Fruit fly (Drosophila melanogaster) whole organism, prepupa: ENCODE measurements around the gene OdsH.

Source experiments
- CG10631 ChIP-seq: fragments of 200-800 bp; sonication (Bioruptor generic); optimal IDR thresholded peaks from 2 replicates; lab custom pipeline; 2016; ENCODE audit warnings: missing biosample characterization, missing genetic modification characterization
- CG10669 ChIP-seq: fragments of 200-800 bp; sonication (Bioruptor generic); optimal IDR thresholded peaks from 3 replicates; lab custom pipeline; 2018; ENCODE audit warnings: missing biosample characterization, mild to moderate bottlenecking, missing genetic modification characterization, moderate library complexity
- CG11294 ChIP-seq: fragments of 200-800 bp; sonication (Bioruptor generic); IDR thresholded peaks from 2 replicates; pipeline ENCODE4 v1.3.6; 2022; ENCODE audit warnings: missing biosample characterization, missing genetic modification characterization
- CG15336 ChIP-seq: fragments of 200-800 bp; sonication (Bioruptor generic); IDR thresholded peaks from 2 replicates; pipeline ENCODE4 v1.3.6; 2022; ENCODE audit warnings: missing biosample characterization, missing genetic modification characterization
- CG16779 ChIP-seq: fragments of 200-800 bp; sonication (Bioruptor generic); optimal IDR thresholded peaks from 3 replicates; lab custom pipeline; 2017; ENCODE audit warnings: missing biosample characterization, mild to moderate bottlenecking, missing genetic modification characterization
- CG3032 ChIP-seq: fragments of 200-800 bp; optimal IDR thresholded peaks from 2 replicates; lab custom pipeline; 2019; ENCODE audit warnings: missing biosample characterization, mild to moderate bottlenecking, missing genetic modification characterization, moderate library complexity
- CG31627 ChIP-seq: fragments of 200-800 bp; sonication (Bioruptor generic); optimal IDR thresholded peaks from 3 replicates; lab custom pipeline; 2016; ENCODE audit warnings: missing biosample characterization, missing genetic modification characterization
- CG32006 ChIP-seq: fragments of 200-800 bp; sonication (Bioruptor generic); optimal IDR thresholded peaks from 3 replicates; lab custom pipeline; 2017; ENCODE audit warnings: missing biosample characterization, mild to moderate bottlenecking, missing genetic modification characterization
- CG4318 ChIP-seq: fragments of 200-800 bp; sonication (Bioruptor generic); optimal IDR thresholded peaks from 3 replicates; lab custom pipeline; 2017; ENCODE audit warnings: missing biosample characterization, mild to moderate bottlenecking, missing genetic modification characterization
- CG6276 ChIP-seq: fragments of 200-800 bp; sonication (Bioruptor generic); optimal IDR thresholded peaks from 2 replicates; lab custom pipeline; 2017; ENCODE audit warnings: missing biosample characterization, mild to moderate bottlenecking, missing genetic modification characterization
- CG6792 ChIP-seq: fragments of 200-800 bp; sonication (Bioruptor generic); optimal IDR thresholded peaks from 3 replicates; lab custom pipeline; 2016; ENCODE audit warnings: missing biosample characterization, missing genetic modification characterization
- CG6854 ChIP-seq: fragments of 200-800 bp; sonication (Bioruptor generic); optimal IDR thresholded peaks from 2 replicates; lab custom pipeline; 2017; ENCODE audit warnings: missing biosample characterization, mild to moderate bottlenecking, missing genetic modification characterization
- CG7368 ChIP-seq: fragments of 200-800 bp; sonication (Bioruptor generic); optimal IDR thresholded peaks from 3 replicates; lab custom pipeline; 2016; ENCODE audit warnings: missing biosample characterization, missing genetic modification characterization
- CG8119 ChIP-seq: fragments of 200-800 bp; sonication (Bioruptor generic); IDR thresholded peaks from 3 replicates; pipeline ENCODE4 v1.3.6; 2022; ENCODE audit warnings: missing biosample characterization, missing genetic modification characterization
- CG8319 ChIP-seq: fragments of 200-800 bp; sonication (Bioruptor generic); optimal IDR thresholded peaks from 3 replicates; lab custom pipeline; 2016; ENCODE audit warnings: missing biosample characterization, missing genetic modification characterization
- CG8632 ChIP-seq: fragments of 200-800 bp; sonication (Bioruptor generic); optimal IDR thresholded peaks from 3 replicates; lab custom pipeline; 2016; ENCODE audit warnings: missing biosample characterization, missing genetic modification characterization
- CG9139 ChIP-seq: fragments of 200-800 bp; sonication (Bioruptor generic); optimal IDR thresholded peaks from 3 replicates; lab custom pipeline; 2017; ENCODE audit warnings: missing biosample characterization, mild to moderate bottlenecking, missing genetic modification characterization
- Eip78C ChIP-seq: fragments of 200-800 bp; sonication (Bioruptor generic); peaks from one replicate; lab custom pipeline; 2016; ENCODE audit warnings: missing biosample characterization, missing genetic modification characterization
- Gug ChIP-seq: fragments of 200-800 bp; sonication (Bioruptor generic); IDR thresholded peaks from 2 replicates; pipeline ENCODE4 v1.3.6; 2022; ENCODE audit warnings: missing biosample characterization, missing genetic modification characterization
- Hr39 ChIP-seq: fragments of 200-800 bp; sonication (Bioruptor generic); optimal IDR thresholded peaks from 2 replicates; lab custom pipeline; 2016; ENCODE audit warnings: missing biosample characterization, missing genetic modification characterization
- Hr4 ChIP-seq: fragments of 200-800 bp; sonication (Bioruptor generic); optimal IDR thresholded peaks from 3 replicates; lab custom pipeline; 2016; ENCODE audit warnings: missing biosample characterization, missing genetic modification characterization
- Lpt ChIP-seq: fragments of 200-800 bp; sonication (Bioruptor generic); optimal IDR thresholded peaks from 3 replicates; lab custom pipeline; 2016; ENCODE audit warnings: missing biosample characterization, missing genetic modification characterization
- Met ChIP-seq: fragments of 200-800 bp; sonication (Bioruptor generic); optimal IDR thresholded peaks from 3 replicates; lab custom pipeline; 2016; ENCODE audit warnings: missing biosample characterization, missing genetic modification characterization
- OdsH ChIP-seq: fragments of 200-800 bp; sonication (Bioruptor generic); optimal IDR thresholded peaks from 3 replicates; lab custom pipeline; 2016; ENCODE audit warnings: missing biosample characterization, missing genetic modification characterization
- Smox ChIP-seq: fragments of 200-800 bp; sonication (Bioruptor generic); optimal IDR thresholded peaks from 3 replicates; lab custom pipeline; 2016; ENCODE audit warnings: missing biosample characterization, missing genetic modification characterization
- Sox102F ChIP-seq: fragments of 200-800 bp; sonication (Bioruptor generic); optimal IDR thresholded peaks from 2 replicates; lab custom pipeline; 2016; ENCODE audit warnings: missing biosample characterization, mild to moderate bottlenecking, missing genetic modification characterization
- Sox14 ChIP-seq: fragments of 200-800 bp; sonication (Bioruptor generic); optimal IDR thresholded peaks from 3 replicates; lab custom pipeline; 2016; ENCODE audit warnings: missing biosample characterization, missing genetic modification characterization
- achi ChIP-seq: fragments of 200-800 bp; sonication (Bioruptor generic); optimal IDR thresholded peaks from 3 replicates; lab custom pipeline; 2016; ENCODE audit warnings: missing biosample characterization, missing genetic modification characterization
- cyc ChIP-seq: fragments of 200-800 bp; sonication (Bioruptor generic); optimal IDR thresholded peaks from 3 replicates; lab custom pipeline; 2016; ENCODE audit warnings: missing biosample characterization, missing genetic modification characterization
- dac ChIP-seq: fragments of 200-800 bp; sonication (Bioruptor generic); optimal IDR thresholded peaks from 2 replicates; lab custom pipeline; 2017; ENCODE audit warnings: missing biosample characterization, mild to moderate bottlenecking, missing genetic modification characterization
- dsx ChIP-seq: fragments of 200-800 bp; optimal IDR thresholded peaks from 3 replicates; lab custom pipeline; 2019; ENCODE audit warnings: missing biosample characterization, mild to moderate bottlenecking, missing genetic modification characterization, moderate library complexity; ENCODE audit not compliant: poor library complexity, severe bottlenecking
- eg ChIP-seq: fragments of 200-800 bp; sonication (Bioruptor generic); IDR thresholded peaks from 3 replicates; pipeline ENCODE4 v1.3.6; 2022; ENCODE audit warnings: missing biosample characterization, missing genetic modification characterization
- esn ChIP-seq: fragments of 200-800 bp; sonication (Bioruptor generic); optimal IDR thresholded peaks from 2 replicates; lab custom pipeline; 2016; ENCODE audit warnings: missing biosample characterization, mild to moderate bottlenecking, missing genetic modification characterization, moderate library complexity
- fd59A ChIP-seq: fragments of 200-800 bp; sonication (Bioruptor generic); optimal IDR thresholded peaks from 2 replicates; lab custom pipeline; 2017; ENCODE audit warnings: missing biosample characterization, mild to moderate bottlenecking, missing genetic modification characterization, missing genetic modification reagents
- fd85E ChIP-seq: fragments of 200-800 bp; sonication (Bioruptor generic); optimal IDR thresholded peaks from 3 replicates; lab custom pipeline; 2016; ENCODE audit warnings: missing biosample characterization, missing genetic modification characterization
- fkh ChIP-seq: fragments of 200-800 bp; sonication (Bioruptor generic); optimal IDR thresholded peaks from 3 replicates; lab custom pipeline; 2017; ENCODE audit warnings: missing biosample characterization, mild to moderate bottlenecking, missing genetic modification characterization, moderate library complexity
- lz ChIP-seq: fragments of 200-800 bp; sonication (Bioruptor generic); optimal IDR thresholded peaks from 3 replicates; lab custom pipeline; 2016; ENCODE audit warnings: missing biosample characterization, missing genetic modification characterization
- net ChIP-seq: fragments of 200-800 bp; sonication (Bioruptor generic); optimal IDR thresholded peaks from 3 replicates; lab custom pipeline; 2016; ENCODE audit warnings: missing biosample characterization, missing genetic modification characterization
- pdm3 ChIP-seq: fragments of 200-800 bp; sonication (Bioruptor generic); optimal IDR thresholded peaks from 3 replicates; lab custom pipeline; 2016; ENCODE audit warnings: missing biosample characterization, missing genetic modification characterization
- spab ChIP-seq: fragments of 200-800 bp; sonication (Bioruptor generic); optimal IDR thresholded peaks from 2 replicates; lab custom pipeline; 2017; ENCODE audit warnings: missing biosample characterization, mild to moderate bottlenecking, missing genetic modification characterization, missing genetic modification reagents
- ss ChIP-seq, 2 experiments: fragments of 200-800 bp; sonication (Bioruptor generic); optimal IDR thresholded peaks; 2 replicates in 1 of 2; 3 replicates in 1 of 2; lab custom pipeline; 2017 to 2018; ENCODE audit warnings: mild to moderate bottlenecking in 2 of 2, missing biosample characterization in 2 of 2, missing genetic modification characterization in 2 of 2, moderate library complexity in 1 of 2
- svp ChIP-seq: fragments of 200-800 bp; sonication (Bioruptor generic); peaks from one replicate; lab custom pipeline; 2016; ENCODE audit warnings: missing biosample characterization, missing genetic modification characterization
- topi ChIP-seq: fragments of 200-800 bp; sonication (Bioruptor generic); optimal IDR thresholded peaks from 3 replicates; lab custom pipeline; 2016; ENCODE audit warnings: missing biosample characterization, missing genetic modification characterization
- vri ChIP-seq: fragments of 200-800 bp; sonication (Bioruptor generic); optimal IDR thresholded peaks from 3 replicates; lab custom pipeline; 2016; ENCODE audit warnings: missing biosample characterization, mild to moderate bottlenecking, missing genetic modification characterization

Gene OdsH

dm6 chrX:17821466-17821865, 30.7 kb downstream of the OdsH start:
- TF ChIP-seq CG7368 (GFP tag; lab: Kevin White, UChicago): no peak
- no peak for TF ChIP-seq vri (GFP tag; lab: Kevin White, UChicago)
- TF ChIP-seq dac (GFP tag; lab: Kevin White, UChicago): no peak
- peak; percentile 7 for TF ChIP-seq Hr39 (GFP tag; lab: Kevin White, UChicago)
- peak; percentile 33 for TF ChIP-seq Eip78C (GFP tag; lab: Kevin White, UChicago)
- TF ChIP-seq net (GFP tag; lab: Kevin White, UChicago): no peak
- TF ChIP-seq svp: peak; percentile 34
- no peak for TF ChIP-seq CG10669 (GFP tag; lab: Kevin White, UChicago)
- TF ChIP-seq CG9139 (GFP tag; lab: Kevin White, UChicago): no peak
- TF ChIP-seq dsx (GFP tag; lab: Kevin White, UChicago): no peak
- peak; percentile 9 for TF ChIP-seq fkh (GFP tag; lab: Kevin White, UChicago)
- TF ChIP-seq CG6792 (GFP tag; lab: Kevin White, UChicago): no peak
- no peak for TF ChIP-seq CG11294 (GFP tag; lab: Robert Waterston, UW)

- TF ChIP-seq CG8319 (GFP tag; lab: Kevin White, UChicago): no peak
- peak; percentile 26 for TF ChIP-seq lz
- TF ChIP-seq ss (GFP tag; optimal IDR thresholded peaks at IDR 0.05; lab: Kevin White, UChicago): peak; percentile 60 to 61
- peak; percentile 15 for TF ChIP-seq Sox14 (GFP tag; lab: Kevin White, UChicago)
- TF ChIP-seq spab: no peak
- no peak for TF ChIP-seq dac (GFP tag; lab: Kevin White, UChicago)
- TF ChIP-seq pdm3 (GFP tag; lab: Kevin White, UChicago): peak; percentile 27
- TF ChIP-seq cyc (GFP tag; lab: Kevin White, UChicago): peak; percentile 15
- TF ChIP-seq Eip78C (GFP tag; lab: Kevin White, UChicago): peak; percentile 75
- peak; percentile 46 for TF ChIP-seq CG15336 (GFP tag; lab: Robert Waterston, UW)
- TF ChIP-seq fd85E (GFP tag; lab: Kevin White, UChicago): no peak
- TF ChIP-seq esn (GFP tag; lab: Kevin White, UChicago): peak; percentile 48
- peak; percentile 32 for TF ChIP-seq CG31627 (GFP tag; lab: Kevin White, UChicago)
- TF ChIP-seq CG3032 (tag; lab: Kevin White, UChicago): peak; percentile 14
- TF ChIP-seq fd59A (GFP tag; lab: Kevin White, UChicago): no peak
- peak; percentile 52 for TF ChIP-seq svp
- no peak for TF ChIP-seq CG4318 (GFP tag; lab: Kevin White, UChicago)
- TF ChIP-seq Smox (GFP tag; lab: Kevin White, UChicago): peak; percentile 34
- TF ChIP-seq CG8632: peak; percentile 22
- TF ChIP-seq fkh (GFP tag; lab: Kevin White, UChicago): peak; percentile 94
- peak; percentile 52 for TF ChIP-seq Lpt (GFP tag; lab: Kevin White, UChicago)
- TF ChIP-seq CG6792 (GFP tag; lab: Kevin White, UChicago): no peak
- TF ChIP-seq eg (GFP tag; lab: Robert Waterston, UW): 0 out of 3 replicates have a peak, but pooled peaks have one; percentile 10
- peak; percentile 20 for TF ChIP-seq CG16779 (tag; lab: Kevin White, UChicago)
- TF ChIP-seq Met (GFP tag; lab: Kevin White, UChicago): peak; percentile 37
- TF ChIP-seq Hr39 (GFP tag; lab: Kevin White, UChicago): peak; percentile 1
- TF ChIP-seq topi (GFP tag; lab: Kevin White, UChicago): peak; percentile 47
- no peak for TF ChIP-seq CG11294 (GFP tag; lab: Robert Waterston, UW)
- peak; percentile 33 for TF ChIP-seq OdsH (GFP tag; lab: Kevin White, UChicago)
- TF ChIP-seq Sox102F (GFP tag; lab: Kevin White, UChicago): peak; percentile 45
- no peak for TF ChIP-seq CG7368 (GFP tag; lab: Kevin White, UChicago)
- no peak for TF ChIP-seq CG8119 (GFP tag; lab: Robert Waterston, UW)
- TF ChIP-seq CG6276 (GFP tag; lab: Kevin White, UChicago): no peak
- peak; percentile 1 for TF ChIP-seq CG10631 (GFP tag; lab: Kevin White, UChicago)
- TF ChIP-seq Gug (GFP tag; lab: Robert Waterston, UW): no peak
- TF ChIP-seq CG32006 (GFP tag; lab: Kevin White, UChicago): no peak
- no peak for TF ChIP-seq CG10669 (GFP tag; lab: Kevin White, UChicago)
- TF ChIP-seq CG6854 (GFP tag; lab: Kevin White, UChicago): peak; percentile 79
- no peak for TF ChIP-seq achi (GFP tag; lab: Kevin White, UChicago)
- no peak for TF ChIP-seq net (GFP tag; lab: Kevin White, UChicago)
- TF ChIP-seq vri (GFP tag; lab: Kevin White, UChicago): peak; percentile 33
- no peak for TF ChIP-seq Hr4
- peak; percentile 13 for TF ChIP-seq dsx (GFP tag; lab: Kevin White, UChicago)
- TF ChIP-seq, all 60 proteins: peak for 26
Observed at dm6 chrX:17826807-17827703, 36.2 kb downstream of the OdsH start, which contains the start of gene Socs16D. TSS of gene Socs16D (minus strand) at chrX:17827564.
